Worm (Caenorhabditis elegans) whole organism, early embryonic: ENCODE measurements around the gene gst-33.

Experiments
- ama-1 ChIP-seq: fragments of 150-350 bp; optimal IDR thresholded peaks from 2 replicates; lab custom pipeline; 2014
- ceh-13 ChIP-seq: fragments of 200-800 bp; sonication (Bioruptor generic); optimal IDR thresholded peaks from 2 replicates; lab custom pipeline; 2018; ENCODE audit warnings: mild to moderate bottlenecking, missing genetic modification characterization, missing compliant biosample characterization
- flt-1 ChIP-seq: fragments of 200-800 bp; sonication (Bioruptor generic); IDR thresholded peaks from 2 replicates; pipeline ENCODE4 v1.3.6; 2022; ENCODE audit warnings: missing genetic modification characterization, missing compliant biosample characterization
- hmbx-1 ChIP-seq: sonication (generic microtip); optimal IDR thresholded peaks from 2 replicates; lab custom pipeline; 2016; ENCODE audit warnings: mild to moderate bottlenecking, missing genetic modification characterization, missing compliant biosample characterization
- hmg-4 ChIP-seq: fragments of 200-800 bp; sonication (Bioruptor generic); optimal IDR thresholded peaks from 2 replicates; lab custom pipeline; 2018; ENCODE audit warnings: mild to moderate bottlenecking, missing genetic modification characterization, missing compliant biosample characterization
- hnd-1 ChIP-seq: sonication (generic microtip); optimal IDR thresholded peaks from 2 replicates; lab custom pipeline; 2016; ENCODE audit warnings: missing genetic modification characterization, missing compliant biosample characterization
- pes-1 ChIP-seq: fragments of 200-800 bp; sonication (Bioruptor generic); IDR thresholded peaks from 2 replicates; pipeline ENCODE4 v1.3.6; 2022; ENCODE audit warnings: missing genetic modification reagents, missing genetic modification characterization, missing compliant biosample characterization
- scrt-1 ChIP-seq: fragments of 200-800 bp; sonication (Bioruptor generic); IDR thresholded peaks from 2 replicates; pipeline ENCODE4 v1.3.6; 2022; ENCODE audit warnings: missing genetic modification characterization, missing compliant biosample characterization

DNA sequence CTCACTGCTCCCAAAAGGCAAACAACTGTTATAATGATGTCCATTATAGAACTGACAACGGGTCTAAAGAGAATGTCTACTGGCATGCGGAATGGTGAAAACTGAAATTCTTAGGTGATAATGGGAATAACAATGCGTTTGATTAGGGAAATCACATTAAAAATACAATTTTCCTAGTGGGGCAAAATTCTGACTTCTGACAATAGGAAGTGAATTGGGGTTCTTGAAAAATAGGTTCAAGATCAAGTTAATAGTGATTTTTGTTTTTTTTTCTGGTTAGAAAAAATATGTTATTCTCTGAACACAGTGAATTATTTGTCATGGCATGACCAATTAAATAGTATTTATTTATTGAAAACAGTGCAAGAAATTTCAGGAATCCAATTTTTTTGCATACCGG is 18.5 kb upstream of the gst-33 start, which contains the start of gene srbc-32:
- TF ChIP-seq hnd-1 (tag; lab: Kevin White, UChicago) (no peak), ama-1 (no peak), ceh-13 (GFP tag; lab: Kevin White, UChicago) (no peak), scrt-1 (no peak), flt-1 (GFP tag; lab: Robert Waterston, UW) (no peak), hmbx-1 (tag; lab: Kevin White, UChicago) (no peak), pes-1 (GFP tag; lab: Robert Waterston, UW) (no peak), hmg-4 (GFP tag; lab: Kevin White, UChicago) (no peak)
